Worm (Caenorhabditis elegans) whole organism, L3 larva: ENCODE results near the gene glb-25.

ENCODE experiments used
- aly-2 ChIP-seq: fragments of 150-350 bp; optimal IDR thresholded peaks from 2 replicates; lab custom pipeline; 2014; ENCODE audit warnings: missing biosample characterization, missing genetic modification characterization
- daf-12 ChIP-seq: fragments of 150-350 bp; optimal IDR thresholded peaks from 2 replicates; lab custom pipeline; 2014; ENCODE audit warnings: missing biosample characterization, missing genetic modification reagents, missing genetic modification characterization
- elt-3 ChIP-seq, 3 experiments: fragments of 150-350 bp in 1 of 3; sonication (generic microtip) in 2 of 3; optimal IDR thresholded peaks; 2 replicates in 2 of 3; 4 replicates in 1 of 3; lab custom pipeline; 2014 to 2017; ENCODE audit warnings: missing biosample characterization in 3 of 3, missing genetic modification characterization in 3 of 3
- nfya-1 ChIP-seq: sonication (generic microtip); optimal IDR thresholded peaks from 2 replicates; lab custom pipeline; 2017; ENCODE audit warnings: missing genetic modification characterization, mild to moderate bottlenecking, missing compliant biosample characterization, antibody characterized with exemption, moderate library complexity; ENCODE audit not compliant: insufficient read depth
- nhr-11 ChIP-seq: fragments of 150-350 bp; optimal IDR thresholded peaks from 2 replicates; lab custom pipeline; 2014; ENCODE audit warnings: missing biosample characterization, missing genetic modification characterization
- nhr-28 ChIP-seq: fragments of 150-350 bp; optimal IDR thresholded peaks from 2 replicates; lab custom pipeline; 2014; ENCODE audit warnings: missing biosample characterization, missing genetic modification characterization
- pha-4 ChIP-seq: fragments of 150-350 bp; optimal IDR thresholded peaks from 2 replicates; lab custom pipeline; 2014; ENCODE audit warnings: missing biosample characterization, missing genetic modification reagents, missing genetic modification characterization

DNA sequence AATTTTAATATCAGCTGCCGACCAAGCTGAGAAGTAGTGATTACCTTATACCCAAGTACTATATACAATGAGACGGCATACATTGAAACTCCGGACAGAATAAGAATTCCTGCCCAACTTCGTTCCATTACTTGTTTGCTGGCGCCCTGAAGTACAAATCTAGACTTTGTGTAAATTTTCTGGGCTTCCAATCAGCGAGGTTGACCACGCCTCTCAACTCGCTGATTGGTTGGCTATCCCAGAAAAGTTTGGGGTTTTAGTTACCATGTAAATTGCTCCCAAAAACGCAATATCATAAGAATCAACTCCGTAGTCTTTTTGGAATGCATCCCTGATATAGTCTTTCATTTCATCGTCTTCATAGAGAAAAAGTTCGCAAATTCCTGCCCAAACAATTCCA lies 17.2 kb downstream of the glb-25 start:
- TF ChIP-seq nfya-1 = peak; percentile 84
- TF ChIP-seq pha-4 (tag; lab: Kevin White, UChicago) = no peak
- TF ChIP-seq daf-12 = no peak
- TF ChIP-seq aly-2 (tag; lab: Kevin White, UChicago) = no peak
- TF ChIP-seq nhr-28 (tag; lab: Kevin White, UChicago) = no peak
- TF ChIP-seq nhr-11 (tag; lab: Kevin White, UChicago) = no peak
- no peak for TF ChIP-seq elt-3 (tag; optimal IDR thresholded peaks at IDR 0.05; lab: Kevin White, UChicago)
